Worm (Caenorhabditis elegans) whole organism, L4/young adult: Measurements from ENCODE around the gene syx-5.
A peak's percentile ranks its signal among the peaks of the same experiment; 100 is the strongest.

ENCODE experiments used
- W03F9.2 ChIP-seq: fragments of 150-350 bp; optimal IDR thresholded peaks from 2 replicates; lab custom pipeline; 2014; ENCODE audit warnings: missing biosample characterization, missing genetic modification characterization
- dao-5 ChIP-seq: sonication (generic microtip); optimal IDR thresholded peaks from 2 replicates; lab custom pipeline; 2016; ENCODE audit warnings: missing genotype, missing genetic modification characterization, moderate library complexity, missing compliant biosample characterization
- him-1 ChIP-seq: sonication (generic microtip); optimal IDR thresholded peaks from 2 replicates; lab custom pipeline; 2016; ENCODE audit warnings: missing genotype, missing genetic modification reagents, missing genetic modification characterization, missing compliant biosample characterization

syx-5 gene

DNA sequence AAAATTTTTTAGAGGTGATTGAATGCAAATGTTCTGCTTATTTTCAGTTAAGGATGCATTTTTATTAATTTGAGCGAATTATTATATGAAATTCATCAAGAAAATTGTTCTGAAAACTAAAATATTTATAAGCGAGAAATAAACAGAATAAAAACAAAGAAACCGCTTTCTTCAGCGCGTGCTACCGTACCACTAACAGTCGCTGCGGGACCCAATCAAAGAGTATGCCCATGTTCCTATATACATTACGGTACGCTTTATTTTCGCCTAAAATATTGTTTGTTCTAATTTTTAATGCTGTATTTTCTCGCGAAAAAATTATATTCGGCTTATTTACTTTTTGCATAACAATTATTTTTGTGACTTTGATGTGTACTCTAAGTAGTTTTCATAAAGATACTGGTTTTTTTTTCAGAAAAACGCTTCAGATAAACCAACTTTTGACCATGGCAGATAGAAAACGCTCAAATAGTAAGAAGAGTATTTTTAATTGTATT lies 23.1 kb downstream of the syx-5 start, which contains the start of gene F55A11.8:
TSS of gene F55A11.8 (plus strand) at position 447 of the 497 bp plus-strand sequence.
- peak; percentile 31 for TF ChIP-seq W03F9.2 (tag; lab: Kevin White, UChicago)
- TF ChIP-seq him-1 (tag; lab: Kevin White, UChicago): no peak

DNA sequence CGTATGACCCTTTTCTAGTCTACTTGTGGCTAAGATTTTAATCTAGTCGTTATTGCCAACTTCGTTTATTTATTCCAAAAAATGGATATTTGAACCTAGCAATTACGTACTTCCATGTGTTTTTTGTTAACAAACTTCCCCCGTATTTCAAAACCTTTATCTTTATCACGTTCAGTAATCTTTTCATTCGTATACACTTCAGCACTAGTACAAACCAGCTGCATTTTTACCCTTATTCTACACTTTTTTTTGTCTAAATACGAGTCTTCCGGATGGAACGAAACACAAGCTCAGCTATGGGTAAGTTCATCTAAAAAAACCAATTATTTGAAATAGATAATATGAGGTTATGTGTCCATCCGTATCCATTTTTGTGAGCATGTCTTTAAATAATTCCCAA lies 24.8 kb downstream of the syx-5 start, which contains the start of gene D2023.1:
TSS of gene D2023.1 (plus strand) at position 77 of the 400 bp plus-strand sequence.
- TF ChIP-seq dao-5 (tag; lab: Kevin White, UChicago) (no peak), him-1 (tag; lab: Kevin White, UChicago) (no peak), W03F9.2 (tag; lab: Kevin White, UChicago) (no peak)

DNA sequence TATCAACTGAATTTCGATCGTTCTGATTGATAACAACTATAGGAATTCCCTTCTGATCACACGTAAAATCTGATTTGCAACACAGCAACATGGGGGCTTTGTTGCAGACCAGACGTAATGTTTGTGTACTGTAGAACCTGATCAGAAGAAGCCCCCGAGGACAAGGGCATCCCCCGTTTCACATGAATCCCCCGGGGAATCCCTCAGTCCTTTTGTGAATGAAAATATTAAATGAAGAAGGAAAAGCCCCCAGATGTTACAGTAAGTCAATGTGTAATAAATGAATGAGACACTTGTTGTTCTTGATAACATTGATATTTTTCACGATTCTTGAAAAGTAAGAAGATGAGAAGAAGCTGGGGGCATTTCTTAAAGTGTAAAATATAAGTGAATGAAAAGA lies 29.5 kb downstream of the syx-5 start:
- no peak for TF ChIP-seq W03F9.2 (tag; lab: Kevin White, UChicago)
- TF ChIP-seq him-1 (tag; lab: Kevin White, UChicago): no peak
- TF ChIP-seq dao-5 (tag; lab: Kevin White, UChicago): no peak

DNA sequence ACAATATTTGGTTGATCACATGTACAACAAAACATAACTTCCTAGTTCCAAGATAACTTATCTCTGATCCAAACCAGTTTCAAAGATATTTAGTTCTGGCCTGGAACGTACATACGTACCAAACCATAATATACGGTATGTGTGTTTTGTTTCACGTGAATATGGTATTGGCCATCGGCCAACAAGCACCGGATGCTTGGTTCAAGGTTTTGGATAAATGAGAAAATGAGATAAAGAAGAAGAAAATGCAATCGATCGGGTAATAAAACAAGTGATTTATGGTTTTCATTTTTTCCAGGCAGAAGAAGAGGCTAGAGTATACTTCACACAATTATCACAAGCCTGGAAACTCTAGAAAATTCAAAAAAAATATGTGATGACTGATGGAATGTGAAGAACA lies 30.6 kb downstream of the syx-5 start:
- TF ChIP-seq him-1 (tag; lab: Kevin White, UChicago): no peak
- no peak for TF ChIP-seq dao-5 (tag; lab: Kevin White, UChicago)
- TF ChIP-seq W03F9.2 (tag; lab: Kevin White, UChicago): no peak

DNA sequence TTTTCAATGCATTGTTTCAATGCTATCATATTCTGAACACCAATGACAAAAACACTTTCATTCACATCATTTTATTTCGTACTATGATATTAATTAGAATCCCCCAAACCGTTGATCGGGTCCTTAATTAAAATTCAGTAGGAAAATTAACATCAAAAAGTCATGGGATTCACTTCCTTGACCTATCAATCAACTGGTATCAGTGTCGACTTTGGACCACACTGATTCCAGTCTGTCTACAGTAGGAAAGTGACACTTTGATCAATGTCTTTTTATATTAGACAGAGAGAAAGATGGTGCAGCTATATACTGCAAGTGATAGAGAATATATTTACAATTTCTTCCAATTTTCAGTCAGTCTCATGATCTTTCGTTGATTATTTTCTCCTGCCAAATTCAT lies 31.6 kb downstream of the syx-5 start:
- no peak for TF ChIP-seq W03F9.2 (tag; lab: Kevin White, UChicago)
- TF ChIP-seq him-1 (tag; lab: Kevin White, UChicago): no peak
- TF ChIP-seq dao-5 (tag; lab: Kevin White, UChicago): no peak

DNA sequence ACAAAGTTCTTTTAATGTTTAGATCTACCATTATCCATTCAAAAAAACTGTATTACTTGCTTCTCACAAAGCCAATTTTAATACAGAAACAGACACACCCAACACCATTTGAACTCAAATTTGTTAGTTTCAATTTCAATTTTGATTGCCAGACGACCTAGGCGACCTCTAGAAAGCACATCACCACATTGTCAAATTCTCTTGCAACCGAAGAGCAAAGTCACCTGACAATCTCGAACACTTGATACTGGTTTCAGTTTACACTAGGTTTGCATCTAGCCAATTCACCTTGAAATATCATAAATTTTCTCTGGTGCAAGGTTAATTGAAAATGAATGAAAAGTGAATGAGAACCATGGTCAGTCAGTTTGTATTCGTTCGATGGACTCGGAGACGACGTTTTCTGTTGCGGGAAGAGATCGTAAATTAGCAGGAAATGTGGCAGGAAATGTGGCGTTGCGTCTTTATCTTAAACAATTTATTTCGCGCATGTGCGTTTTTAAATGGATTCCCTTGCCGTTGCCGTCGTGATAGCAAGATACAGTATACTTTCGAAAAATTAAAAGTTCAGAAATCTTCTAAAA lies 32.7 kb downstream of the syx-5 start:
- TF ChIP-seq dao-5 (tag; lab: Kevin White, UChicago): no peak
- no peak for TF ChIP-seq him-1 (tag; lab: Kevin White, UChicago)
- no peak for TF ChIP-seq W03F9.2 (tag; lab: Kevin White, UChicago)

DNA sequence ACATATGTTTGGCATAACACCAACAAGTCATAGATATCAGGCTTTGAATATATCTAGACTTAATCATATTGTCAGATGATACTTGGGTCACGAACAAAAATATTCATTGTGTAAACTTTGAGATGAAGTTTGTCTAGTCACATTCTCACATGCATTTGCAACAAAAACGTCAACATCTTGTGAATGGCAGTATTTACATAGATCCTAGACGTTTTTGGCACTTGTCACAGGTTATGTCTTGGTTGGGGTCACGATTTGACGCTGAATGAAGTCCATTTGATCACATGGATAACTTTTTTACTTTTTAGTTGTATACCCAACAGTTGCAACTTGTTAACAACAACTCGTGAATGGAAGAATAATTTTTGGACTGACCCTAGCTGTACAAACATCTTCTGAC lies 33.6 kb downstream of the syx-5 start:
- no peak for TF ChIP-seq him-1 (tag; lab: Kevin White, UChicago)
- TF ChIP-seq dao-5 (tag; lab: Kevin White, UChicago): no peak
- no peak for TF ChIP-seq W03F9.2 (tag; lab: Kevin White, UChicago)

DNA sequence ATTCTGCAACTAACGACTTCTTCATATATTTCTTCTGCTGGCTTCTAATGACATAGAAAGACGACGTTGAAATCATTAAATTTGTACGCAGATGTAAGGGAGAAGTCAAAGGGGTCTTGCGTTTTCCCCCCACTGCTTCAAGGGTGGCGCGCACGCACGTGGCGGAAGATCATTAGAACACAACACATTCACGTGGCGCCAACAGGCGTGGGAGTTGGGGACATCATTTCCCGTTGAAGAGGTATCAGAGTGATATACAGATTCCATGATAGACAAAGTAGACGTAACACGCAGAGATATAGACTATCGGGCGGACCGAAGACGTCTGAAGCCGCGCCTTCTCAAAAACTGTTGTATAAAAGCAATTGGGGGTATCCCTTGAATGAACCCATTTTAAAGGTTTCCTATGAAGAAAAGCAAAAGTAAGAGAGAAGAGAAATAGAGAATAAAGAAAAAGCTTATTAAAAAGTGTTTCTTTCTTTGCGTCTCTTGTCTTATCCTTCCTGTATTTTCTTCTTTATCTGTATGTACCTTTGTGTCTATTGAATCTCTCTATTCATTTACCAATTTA lies 34.6 kb downstream of the syx-5 start:
- TF ChIP-seq dao-5 (tag; lab: Kevin White, UChicago): no peak
- no peak for TF ChIP-seq W03F9.2 (tag; lab: Kevin White, UChicago)
- no peak for TF ChIP-seq him-1 (tag; lab: Kevin White, UChicago)

DNA sequence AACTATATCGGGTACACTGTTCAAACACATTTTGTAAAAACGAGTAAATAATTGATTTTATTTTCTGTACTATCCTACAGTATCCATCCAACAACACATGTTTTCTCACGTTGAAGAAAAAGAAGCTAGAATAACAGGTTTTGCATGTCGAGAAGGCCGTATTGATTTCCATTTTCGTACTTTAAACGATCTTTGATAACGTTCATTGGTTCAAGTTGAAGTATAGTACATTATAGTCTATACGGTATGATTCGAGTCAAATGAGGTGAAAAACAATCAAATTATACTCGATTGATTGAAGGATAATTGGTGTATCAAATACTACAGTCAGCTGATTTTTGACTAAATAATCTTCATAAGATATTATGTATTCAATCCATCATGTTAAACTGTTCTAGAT lies 35.8 kb downstream of the syx-5 start:
- no peak for TF ChIP-seq W03F9.2 (tag; lab: Kevin White, UChicago)
- TF ChIP-seq dao-5 (tag; lab: Kevin White, UChicago): no peak
- no peak for TF ChIP-seq him-1 (tag; lab: Kevin White, UChicago)

DNA sequence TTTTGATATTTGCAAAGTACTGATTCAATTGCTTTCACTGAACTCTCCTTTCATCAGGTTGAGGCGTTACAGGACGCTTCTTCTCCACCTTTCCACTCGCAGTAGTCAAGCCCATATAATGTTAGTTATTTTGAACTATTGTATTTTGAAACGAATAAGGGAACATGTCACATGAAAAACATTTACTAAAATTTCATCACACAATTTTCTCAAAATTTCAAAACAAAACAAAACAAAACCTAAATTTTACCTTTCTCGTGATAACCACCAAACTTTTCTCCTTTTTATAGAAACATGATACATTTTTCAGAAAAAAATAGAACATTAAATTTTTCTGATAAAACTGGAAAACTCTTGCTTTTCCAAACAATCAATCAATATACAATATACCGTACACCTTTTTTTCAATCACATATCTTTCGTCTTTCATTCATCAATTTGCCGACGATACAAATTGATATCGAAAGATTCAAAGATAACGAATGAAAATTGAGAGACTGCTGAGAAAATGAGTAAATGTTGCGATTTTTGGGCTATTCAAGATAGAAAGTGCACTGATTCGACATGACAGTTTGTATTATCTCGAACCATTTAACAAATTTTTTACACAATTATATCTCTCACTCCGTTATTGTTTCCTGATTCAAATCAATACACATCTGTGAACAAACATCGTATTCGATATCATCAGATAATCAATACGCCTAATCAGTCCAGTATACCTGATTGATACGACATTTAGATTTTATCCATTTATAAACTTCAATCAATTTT lies 36.6 kb downstream of the syx-5 start:
- TF ChIP-seq W03F9.2 (tag; lab: Kevin White, UChicago): no peak

DNA sequence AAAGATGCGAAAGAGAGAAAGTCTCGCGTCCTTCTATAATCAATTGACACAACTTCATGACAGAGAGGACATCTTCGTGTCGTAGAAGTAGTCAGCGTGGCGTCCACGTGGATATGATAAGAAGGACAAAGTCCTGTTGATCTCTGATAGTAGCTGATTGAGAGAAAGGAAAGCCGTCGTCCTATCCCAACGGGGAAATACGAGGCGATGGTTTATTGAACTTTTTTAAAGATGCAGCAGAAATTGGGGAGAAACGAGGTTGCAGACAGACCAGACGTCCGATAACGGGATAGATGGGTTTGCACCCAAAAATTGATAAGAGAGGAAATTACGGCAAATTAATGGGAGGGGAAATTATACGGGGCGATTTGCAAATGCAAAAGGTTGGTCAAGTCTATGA lies 37.8 kb downstream of the syx-5 start:
- TF ChIP-seq W03F9.2 (tag; lab: Kevin White, UChicago): no peak
- TF ChIP-seq him-1 (tag; lab: Kevin White, UChicago): no peak
- no peak for TF ChIP-seq dao-5 (tag; lab: Kevin White, UChicago)

DNA sequence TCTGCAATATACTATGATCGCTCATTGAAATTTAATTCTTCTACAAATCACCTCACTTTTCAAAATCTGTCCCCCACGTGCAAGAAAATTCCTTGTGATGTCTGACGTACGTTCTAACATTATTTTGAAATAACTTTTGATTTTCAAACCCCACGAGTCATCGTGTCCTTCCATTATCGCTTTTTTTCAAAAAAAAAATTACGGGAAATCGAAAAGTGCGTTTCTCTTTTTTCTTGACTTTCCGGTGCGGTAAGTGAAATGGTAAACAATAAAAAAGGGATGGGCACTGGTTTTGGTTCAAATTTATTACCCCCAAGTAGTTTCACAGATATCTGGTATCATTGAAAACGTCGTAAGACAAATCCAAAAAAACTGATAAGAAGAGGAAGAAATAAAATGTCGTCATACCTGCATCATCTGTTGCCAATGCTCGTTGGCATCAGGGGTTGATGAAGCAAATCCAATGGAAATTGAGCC lies 38.9 kb downstream of the syx-5 start:
- TF ChIP-seq him-1 (tag; lab: Kevin White, UChicago) (no peak), W03F9.2 (tag; lab: Kevin White, UChicago) (no peak), dao-5 (tag; lab: Kevin White, UChicago) (no peak)

DNA sequence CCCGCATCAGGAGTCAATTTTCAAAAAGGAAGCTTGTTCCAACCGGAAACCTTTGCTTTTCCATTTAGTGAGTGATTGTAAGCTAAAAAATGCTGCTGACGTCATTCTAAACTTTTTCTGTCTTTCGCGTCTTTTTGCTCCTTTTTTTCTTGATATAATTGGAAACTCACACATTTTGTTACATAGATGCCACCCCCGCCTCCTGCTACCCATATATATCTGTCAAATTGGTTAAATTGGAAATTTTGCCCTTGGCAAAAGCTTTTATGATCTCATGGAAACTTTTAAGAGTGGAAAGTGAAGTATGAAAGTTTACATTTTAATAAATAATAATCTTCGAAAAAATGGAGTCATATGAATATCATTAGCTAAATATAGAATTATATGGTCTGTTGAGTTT lies 45.2 kb downstream of the syx-5 start:
- TF ChIP-seq him-1 (tag; lab: Kevin White, UChicago) (no peak), dao-5 (tag; lab: Kevin White, UChicago) (no peak), W03F9.2 (tag; lab: Kevin White, UChicago) (no peak)
